Worm (Caenorhabditis elegans) whole organism, L2 larva: ENCODE data around the gene C34H4.5.

Experiments
- C34F6.9 ChIP-seq: fragments of 150-350 bp; optimal IDR thresholded peaks from 2 replicates; lab custom pipeline; 2014; ENCODE audit warnings: missing biosample characterization, missing genetic modification characterization
- F13H6.1 ChIP-seq: sonication (generic microtip); optimal IDR thresholded peaks from 2 replicates; lab custom pipeline; 2016; ENCODE audit warnings: missing genetic modification characterization, missing compliant biosample characterization
- R02D3.7 ChIP-seq: fragments of 150-350 bp; optimal IDR thresholded peaks from 2 replicates; lab custom pipeline; 2014; ENCODE audit warnings: missing biosample characterization, missing genetic modification characterization
- Y55F3AM.14 ChIP-seq: fragments of 200-800 bp; sonication (Bioruptor generic); optimal IDR thresholded peaks from 2 replicates; lab custom pipeline; 2018; ENCODE audit warnings: mild to moderate bottlenecking, missing genetic modification characterization, missing compliant biosample characterization
- ZK546.5 ChIP-seq: sonication (generic microtip); optimal IDR thresholded peaks from 2 replicates; lab custom pipeline; 2017; ENCODE audit warnings: missing biosample characterization, missing genetic modification characterization
- aly-2 ChIP-seq: fragments of 150-350 bp; optimal IDR thresholded peaks from 2 replicates; lab custom pipeline; 2014; ENCODE audit warnings: missing biosample characterization, missing genetic modification characterization
- ama-1 ChIP-seq: fragments of 150-350 bp; optimal IDR thresholded peaks from 2 replicates; lab custom pipeline; 2018; ENCODE audit warnings: inconsistent platforms
- blmp-1 ChIP-seq: sonication (generic microtip); optimal IDR thresholded peaks from 2 replicates; lab custom pipeline; 2017; ENCODE audit warnings: missing genetic modification characterization, mild to moderate bottlenecking, missing compliant biosample characterization, antibody characterized with exemption, moderate library complexity; ENCODE audit not compliant: insufficient read depth
- ceh-16 ChIP-seq: fragments of 150-350 bp; optimal IDR thresholded peaks from 2 replicates; lab custom pipeline; 2014; ENCODE audit warnings: missing biosample characterization, missing genetic modification characterization
- ceh-82 ChIP-seq: fragments of 150-350 bp; optimal IDR thresholded peaks from 2 replicates; lab custom pipeline; 2014; ENCODE audit warnings: missing biosample characterization, missing genetic modification characterization
- crh-2 ChIP-seq: sonication (generic microtip); optimal IDR thresholded peaks from 2 replicates; lab custom pipeline; 2017; ENCODE audit warnings: missing biosample characterization, missing genetic modification characterization
- dmd-4 ChIP-seq: sonication (generic microtip); optimal IDR thresholded peaks from 2 replicates; lab custom pipeline; 2017; ENCODE audit warnings: missing biosample characterization, missing genetic modification characterization
- egl-27 ChIP-seq: sonication (generic microtip); optimal IDR thresholded peaks from 3 replicates; lab custom pipeline; 2017; ENCODE audit warnings: missing biosample characterization, missing genetic modification reagents, missing genetic modification characterization
- elt-1 ChIP-seq: fragments of 150-350 bp; optimal IDR thresholded peaks from 2 replicates; lab custom pipeline; 2014; ENCODE audit warnings: missing biosample characterization, missing genetic modification characterization
- elt-3 ChIP-seq: sonication (generic microtip); optimal IDR thresholded peaks from 2 replicates; lab custom pipeline; 2017; ENCODE audit warnings: missing biosample characterization, missing genetic modification characterization
- fos-1 ChIP-seq: fragments of 150-350 bp; optimal IDR thresholded peaks from 2 replicates; lab custom pipeline; 2014; ENCODE audit warnings: missing biosample characterization, missing genetic modification characterization
- gmeb-1 ChIP-seq: fragments of 150-350 bp; optimal IDR thresholded peaks from 2 replicates; lab custom pipeline; 2014; ENCODE audit warnings: missing biosample characterization, missing genetic modification characterization
- lin-11 ChIP-seq: fragments of 150-350 bp; sonication (generic microtip); optimal IDR thresholded peaks from 2 replicates; lab custom pipeline; 2014; ENCODE audit warnings: missing biosample characterization, missing genetic modification characterization, inconsistent platforms, mixed read lengths
- lin-13 ChIP-seq: fragments of 150-350 bp; optimal IDR thresholded peaks from 2 replicates; lab custom pipeline; 2014; ENCODE audit warnings: missing biosample characterization, missing genetic modification reagents, missing genetic modification characterization
- lsy-2 ChIP-seq, 2 experiments: fragments of 150-350 bp in 1 of 2; sonication (generic microtip) in 1 of 2; optimal IDR thresholded peaks; 2 replicates each; lab custom pipeline; 2014 to 2017; ENCODE audit warnings: missing biosample characterization in 2 of 2, missing genetic modification characterization in 2 of 2
- mab-5 ChIP-seq: fragments of 150-350 bp; optimal IDR thresholded peaks from 2 replicates; lab custom pipeline; 2014; ENCODE audit warnings: missing biosample characterization, missing genetic modification characterization
- mbf-1 ChIP-seq: sonication (generic microtip); optimal IDR thresholded peaks from 2 replicates; lab custom pipeline; 2017; ENCODE audit warnings: missing biosample characterization, missing genetic modification characterization
- mdl-1 ChIP-seq, 2 experiments: fragments of 150-350 bp in 1 of 2; sonication (generic microtip) in 1 of 2; optimal IDR thresholded peaks; 2 replicates each; lab custom pipeline; 2017; ENCODE audit warnings: missing biosample characterization in 2 of 2, missing genetic modification characterization in 2 of 2
- nhr-10 ChIP-seq: sonication (generic microtip); optimal IDR thresholded peaks from 2 replicates; lab custom pipeline; 2017; ENCODE audit warnings: missing biosample characterization, missing genetic modification characterization
- nhr-12 ChIP-seq: fragments of 150-350 bp; optimal IDR thresholded peaks from 2 replicates; lab custom pipeline; 2014; ENCODE audit warnings: missing biosample characterization, missing genetic modification characterization
- nhr-129 ChIP-seq: fragments of 150-350 bp; optimal IDR thresholded peaks from 2 replicates; lab custom pipeline; 2014; ENCODE audit warnings: missing biosample characterization, missing genetic modification characterization
- nhr-21 ChIP-seq: fragments of 150-350 bp; optimal IDR thresholded peaks from 2 replicates; lab custom pipeline; 2014; ENCODE audit warnings: missing biosample characterization, missing genetic modification characterization
- nhr-23 ChIP-seq: fragments of 150-350 bp; optimal IDR thresholded peaks from 2 replicates; lab custom pipeline; 2014; ENCODE audit warnings: missing biosample characterization, missing genetic modification reagents, missing genetic modification characterization
- nhr-237 ChIP-seq: fragments of 150-350 bp; optimal IDR thresholded peaks from 2 replicates; lab custom pipeline; 2014; ENCODE audit warnings: missing biosample characterization, missing genetic modification characterization
- nhr-25 ChIP-seq: fragments of 150-350 bp; sonication (generic microtip); optimal IDR thresholded peaks from 3 replicates; lab custom pipeline; 2014; ENCODE audit warnings: missing biosample characterization, missing genetic modification characterization
- nhr-6 ChIP-seq: fragments of 150-350 bp; optimal IDR thresholded peaks from 2 replicates; lab custom pipeline; 2014; ENCODE audit warnings: missing biosample characterization, missing genetic modification characterization
- nhr-77 ChIP-seq: fragments of 150-350 bp; optimal IDR thresholded peaks from 2 replicates; lab custom pipeline; 2014; ENCODE audit warnings: missing biosample characterization, missing genetic modification characterization
- peb-1 ChIP-seq: fragments of 150-350 bp; optimal IDR thresholded peaks from 2 replicates; lab custom pipeline; 2014; ENCODE audit warnings: missing biosample characterization, missing genetic modification characterization
- sem-4 ChIP-seq: fragments of 150-350 bp; optimal IDR thresholded peaks from 2 replicates; lab custom pipeline; 2014; ENCODE audit warnings: missing biosample characterization, missing genetic modification reagents, missing genetic modification characterization
- skn-1 ChIP-seq: sonication (generic microtip); optimal IDR thresholded peaks from 2 replicates; lab custom pipeline; 2017; ENCODE audit warnings: missing biosample characterization, missing genetic modification characterization
- sma-3 ChIP-seq: sonication (generic microtip); optimal IDR thresholded peaks from 2 replicates; lab custom pipeline; 2016; ENCODE audit warnings: missing genetic modification reagents, missing genetic modification characterization, missing compliant biosample characterization
- sma-9 ChIP-seq, 2 experiments: fragments of 150-350 bp in 1 of 2; sonication (generic microtip) in 1 of 2; optimal IDR thresholded peaks; 2 replicates each; lab custom pipeline; 2014 to 2016; ENCODE audit warnings: missing genetic modification characterization in 2 of 2, mild to moderate bottlenecking in 1 of 2, missing biosample characterization in 1 of 2, missing compliant biosample characterization in 1 of 2, missing genetic modification reagents in 1 of 2, moderate library complexity in 1 of 2
- snpc-4 ChIP-seq: fragments of 150-350 bp; optimal IDR thresholded peaks from 2 replicates; lab custom pipeline; 2014; ENCODE audit warnings: missing biosample characterization, missing genetic modification characterization
- unc-39 ChIP-seq: fragments of 150-350 bp; optimal IDR thresholded peaks from 2 replicates; lab custom pipeline; 2014; ENCODE audit warnings: missing biosample characterization, missing genetic modification characterization
- unc-55 ChIP-seq: fragments of 150-350 bp; sonication (generic microtip); optimal IDR thresholded peaks from 3 replicates; lab custom pipeline; 2014; ENCODE audit warnings: missing biosample characterization, missing genetic modification reagents, missing genetic modification characterization
- unc-62 ChIP-seq: fragments of 150-350 bp; optimal IDR thresholded peaks from 2 replicates; lab custom pipeline; 2014; ENCODE audit warnings: missing biosample characterization, missing genetic modification reagents, missing genetic modification characterization
- zag-1 ChIP-seq: fragments of 150-350 bp; optimal IDR thresholded peaks from 2 replicates; lab custom pipeline; 2014; ENCODE audit warnings: missing biosample characterization, missing genetic modification characterization
- ztf-1 ChIP-seq: fragments of 200-800 bp; sonication (Bioruptor generic); conservative IDR thresholded peaks from 2 replicates; pipeline ENCODE4 v1.3.6; 2022; ENCODE audit warnings: missing genetic modification characterization, missing compliant biosample characterization
- ztf-11 ChIP-seq: sonication (generic microtip); optimal IDR thresholded peaks from 2 replicates; lab custom pipeline; 2017; ENCODE audit warnings: missing biosample characterization, missing genetic modification characterization
- ztf-4 ChIP-seq: fragments of 150-350 bp; optimal IDR thresholded peaks from 2 replicates; lab custom pipeline; 2014; ENCODE audit warnings: missing biosample characterization, missing genetic modification characterization

The C34H4.5 gene

ce11 chrIV:1550131-1550530 is at the start of gene C34H4.5:
Gene C34H4.5, minus strand, starts transcription at chrIV:1550231.
- TF ChIP-seq Y55F3AM.14 (GFP tag; lab: Kevin White, UChicago), result no peak
- no peak for TF ChIP-seq sma-3 (GFP tag; lab: Kevin White, UChicago)
- no peak for TF ChIP-seq zag-1 (tag; lab: Kevin White, UChicago)
- no peak for TF ChIP-seq elt-3 (tag; lab: Kevin White, UChicago)
- TF ChIP-seq mbf-1, result no peak
- TF ChIP-seq nhr-10 (tag; lab: Kevin White, UChicago), result no peak
- TF ChIP-seq peb-1 (tag; lab: Kevin White, UChicago), result no peak
- no peak for TF ChIP-seq nhr-237 (tag; lab: Kevin White, UChicago)
- TF ChIP-seq mab-5 (tag; lab: Kevin White, UChicago), result no peak
- no peak for TF ChIP-seq egl-27 (tag; lab: Kevin White, UChicago)
- no peak for TF ChIP-seq nhr-12 (tag; lab: Kevin White, UChicago)
- TF ChIP-seq ZK546.5 (tag; lab: Kevin White, UChicago), result no peak
- no peak for TF ChIP-seq ztf-4 (tag; lab: Kevin White, UChicago)
- TF ChIP-seq fos-1 (tag; lab: Kevin White, UChicago), result no peak
- TF ChIP-seq skn-1 (tag; lab: Kevin White, UChicago), result no peak
- TF ChIP-seq sma-9 (GFP tag; optimal IDR thresholded peaks at IDR 0.05; lab: Kevin White, UChicago), result no peak
- TF ChIP-seq sma-9 (tag; optimal IDR thresholded peaks at IDR 0.05; lab: Kevin White, UChicago), result no peak
- no peak for TF ChIP-seq ceh-82 (tag; lab: Kevin White, UChicago)

- no peak for TF ChIP-seq fos-1 (tag; lab: Kevin White, UChicago)
- TF ChIP-seq unc-62 (GFP tag; lab: Kevin White, UChicago), result no peak
- TF ChIP-seq unc-39 (tag; lab: Kevin White, UChicago), result no peak
- no peak for TF ChIP-seq elt-3 (tag; lab: Kevin White, UChicago)
- no peak for TF ChIP-seq ceh-16 (tag; lab: Kevin White, UChicago)
- no peak for TF ChIP-seq nhr-25 (tag; lab: Kevin White, UChicago)
- TF ChIP-seq nhr-237 (tag; lab: Kevin White, UChicago), result no peak
- TF ChIP-seq aly-2 (tag; lab: Kevin White, UChicago), result no peak
- no peak for TF ChIP-seq ama-1 (lab: Kevin White, UChicago)
- no peak for TF ChIP-seq dmd-4 (tag; lab: Kevin White, UChicago)
- TF ChIP-seq nhr-12 (tag; lab: Kevin White, UChicago), result no peak
- no peak for TF ChIP-seq C34F6.9 (tag; lab: Kevin White, UChicago)
- TF ChIP-seq nhr-77 (tag; lab: Kevin White, UChicago), result no peak
- TF ChIP-seq sma-3 (GFP tag; lab: Kevin White, UChicago), result no peak
- no peak for TF ChIP-seq mbf-1
- no peak for TF ChIP-seq ceh-82 (tag; lab: Kevin White, UChicago)
- TF ChIP-seq peb-1 (tag; lab: Kevin White, UChicago), result no peak
- TF ChIP-seq ztf-1 (GFP tag; lab: Robert Waterston, UW), result no peak
- TF ChIP-seq elt-1 (tag; lab: Kevin White, UChicago), result no peak
- no peak for TF ChIP-seq gmeb-1 (tag; lab: Kevin White, UChicago)
These were observed 47.0 kb upstream of the C34H4.5 start, which contains the start of gene ced-2 for ce11 chrIV:1597018-1597417. Gene ced-2, plus strand, starts transcription at chrIV:1597318.

ce11 chrIV:1595802-1596201 is 45.8 kb upstream of the C34H4.5 start, which contains the start of gene npp-8:
Gene npp-8, minus strand, starts transcription at chrIV:1595824.
- TF ChIP-seq nhr-237 (tag; lab: Kevin White, UChicago) (no peak), gmeb-1 (tag; lab: Kevin White, UChicago) (peak; percentile 78), ceh-82 (tag; lab: Kevin White, UChicago) (peak; percentile 44), elt-3 (tag; lab: Kevin White, UChicago) (no peak), zag-1 (tag; lab: Kevin White, UChicago) (peak; percentile 48), blmp-1 (tag; lab: Kevin White, UChicago) (peak; percentile 14), mab-5 (tag; lab: Kevin White, UChicago) (peak; percentile 89), sem-4 (peak; percentile 78), nhr-129 (tag; lab: Kevin White, UChicago) (peak; percentile 78), nhr-77 (tag; lab: Kevin White, UChicago) (peak; percentile 32), nhr-23 (tag; lab: Kevin White, UChicago) (no peak), snpc-4 (tag; lab: Kevin White, UChicago) (peak; percentile 48), Y55F3AM.14 (GFP tag; lab: Kevin White, UChicago) (peak; percentile 38), egl-27 (tag; lab: Kevin White, UChicago) (peak; percentile 23), nhr-6 (tag; lab: Kevin White, UChicago) (peak; percentile 62), ztf-11 (tag; lab: Kevin White, UChicago) (peak; percentile 34), mdl-1 (tag; optimal IDR thresholded peaks at IDR 0.05; lab: Kevin White, UChicago) (peak in 1 of 2 experiments; percentile 55), lin-11 (tag; lab: Kevin White, UChicago) (peak; percentile 86), F13H6.1 (tag; lab: Kevin White, UChicago) (peak; percentile 93), sma-3 (GFP tag; lab: Kevin White, UChicago) (peak; percentile 90), ztf-4 (tag; lab: Kevin White, UChicago) (peak; percentile 81), unc-55 (GFP tag; lab: Kevin White, UChicago) (peak; percentile 95), R02D3.7 (tag; lab: Kevin White, UChicago) (no peak), C34F6.9 (tag; lab: Kevin White, UChicago) (peak; percentile 74), lin-13 (GFP tag; lab: Kevin White, UChicago) (peak; percentile 94), nhr-10 (tag; lab: Kevin White, UChicago) (no peak), lsy-2 (tag; optimal IDR thresholded peaks at IDR 0.05; lab: Kevin White, UChicago) (peak; percentile 80 to 89), fos-1 (tag; lab: Kevin White, UChicago) (peak; percentile 59), skn-1 (tag; lab: Kevin White, UChicago) (peak; percentile 6), crh-2 (tag; lab: Kevin White, UChicago) (peak; percentile 80), nhr-25 (tag; lab: Kevin White, UChicago) (peak; percentile 89), nhr-21 (peak; percentile 78), peb-1 (tag; lab: Kevin White, UChicago) (no peak), unc-39 (tag; lab: Kevin White, UChicago) (no peak)
